Fruit fly (Drosophila melanogaster): Measurements from ENCODE around the gene AdamTS-B.

dm6 chrX:5746864-5747861 is 48.8 kb downstream of the AdamTS-B start, which contains the start of the genes IntS6 and Rtel1:
- TF ChIP-seq cnc (optimal IDR thresholded peaks at IDR 0.05) (no peak), ovo (GFP tag; optimal IDR thresholded peaks at IDR 0.05) (peak; percentile 67), toe (GFP tag; optimal IDR thresholded peaks at IDR 0.05) (peak; percentile 95), kay (GFP tag; ENCODE audit: borderline replicate concordance) (peak; percentile 91), Mnt (GFP tag; optimal IDR thresholded peaks at IDR 0.05) (peak; percentile 95)

Measured in whole organism, adult.